Worm (Caenorhabditis elegans) whole organism, midembryonic: ENCODE data around the gene rpl-3.

Experiments
- T22C8.4 ChIP-seq: fragments of 200-800 bp; sonication (Bioruptor generic); IDR thresholded peaks from 2 replicates; pipeline ENCODE4 v1.3.6; 2022; ENCODE audit warnings: missing genetic modification characterization, missing compliant biosample characterization
- cog-1 ChIP-seq: sonication (generic microtip); optimal IDR thresholded peaks from 2 replicates; lab custom pipeline; 2016; ENCODE audit warnings: missing genetic modification characterization, missing compliant biosample characterization
- flt-1 ChIP-seq: fragments of 200-800 bp; sonication (Bioruptor generic); IDR thresholded peaks from 2 replicates; pipeline ENCODE4 v1.3.6; 2022; ENCODE audit warnings: missing genetic modification characterization, missing compliant biosample characterization
- klf-2 ChIP-seq: fragments of 200-800 bp; sonication (Bioruptor generic); conservative IDR thresholded peaks from 2 replicates; pipeline ENCODE4 v1.3.6; 2022; ENCODE audit warnings: missing genetic modification reagents, missing genetic modification characterization, missing compliant biosample characterization
- med-1 ChIP-seq: sonication (generic microtip); optimal IDR thresholded peaks from 2 replicates; lab custom pipeline; 2017; ENCODE audit warnings: missing genetic modification characterization, mild to moderate bottlenecking, missing compliant biosample characterization, antibody characterized with exemption, missing genetic modification reagents; ENCODE audit not compliant: insufficient read depth
- ref-1 ChIP-seq: fragments of 200-800 bp; sonication (Bioruptor generic); conservative IDR thresholded peaks from 2 replicates; pipeline ENCODE4 v1.3.6; 2022; ENCODE audit warnings: missing genetic modification reagents, missing genetic modification characterization, missing compliant biosample characterization
- tab-1 ChIP-seq: fragments of 200-800 bp; sonication (Bioruptor generic); IDR thresholded peaks from 2 replicates; pipeline ENCODE4 v1.3.6; 2022; ENCODE audit warnings: missing genetic modification characterization, missing compliant biosample characterization
- ztf-23 ChIP-seq: fragments of 200-800 bp; sonication (Bioruptor generic); IDR thresholded peaks from 2 replicates; pipeline ENCODE4 v1.3.6; 2022; ENCODE audit warnings: missing genetic modification reagents, missing genetic modification characterization, missing compliant biosample characterization
- ztf-29 ChIP-seq: fragments of 200-800 bp; sonication (Bioruptor generic); IDR thresholded peaks from 2 replicates; pipeline ENCODE4 v1.3.6; 2022; ENCODE audit warnings: missing genetic modification reagents, missing genetic modification characterization, missing compliant biosample characterization

Gene rpl-3

ce11 chrIII:3878986-3879756 lies 11.5 kb downstream of the rpl-3 start:
- TF ChIP-seq cog-1 (tag; lab: Kevin White, UChicago): no peak
- no peak for TF ChIP-seq med-1 (GFP tag; lab: Kevin White, UChicago)
- TF ChIP-seq ref-1 (GFP tag; lab: Robert Waterston, UW): no peak
- TF ChIP-seq flt-1: no peak
- TF ChIP-seq T22C8.4: no peak
- no peak for TF ChIP-seq ztf-23 (GFP tag; lab: Robert Waterston, UW)
- TF ChIP-seq klf-2 (GFP tag; lab: Robert Waterston, UW): no peak

- TF ChIP-seq ref-1 (GFP tag; lab: Robert Waterston, UW) (no peak), cog-1 (tag; lab: Kevin White, UChicago) (no peak), tab-1 (no peak), ztf-23 (GFP tag; lab: Robert Waterston, UW) (no peak), T22C8.4 (no peak), ztf-29 (GFP tag; lab: Robert Waterston, UW) (no peak), flt-1 (no peak), med-1 (GFP tag; lab: Kevin White, UChicago) (no peak), klf-2 (GFP tag; lab: Robert Waterston, UW) (no peak)
Observed at ce11 chrIII:3883146-3883545, 15.5 kb downstream of the rpl-3 start.

ce11 chrIII:3887586-3887985 lies 19.9 kb downstream of the rpl-3 start:
- TF ChIP-seq cog-1 (tag; lab: Kevin White, UChicago) (no peak), T22C8.4 (no peak), ztf-29 (GFP tag; lab: Robert Waterston, UW) (no peak), klf-2 (GFP tag; lab: Robert Waterston, UW) (no peak), tab-1 (no peak), med-1 (GFP tag; lab: Kevin White, UChicago) (no peak), ref-1 (GFP tag; lab: Robert Waterston, UW) (no peak), ztf-23 (GFP tag; lab: Robert Waterston, UW) (no peak), flt-1 (no peak)

ce11 chrIII:3889896-3890295 lies 22.2 kb downstream of the rpl-3 start:
- TF ChIP-seq ztf-23 (GFP tag; lab: Robert Waterston, UW) (no peak), klf-2 (GFP tag; lab: Robert Waterston, UW) (no peak), ztf-29 (GFP tag; lab: Robert Waterston, UW) (no peak), flt-1 (no peak), med-1 (GFP tag; lab: Kevin White, UChicago) (no peak), tab-1 (no peak), ref-1 (GFP tag; lab: Robert Waterston, UW) (no peak), T22C8.4 (no peak), cog-1 (tag; lab: Kevin White, UChicago) (no peak)

ce11 chrIII:3893992-3894391 lies 26.3 kb downstream of the rpl-3 start:
- TF ChIP-seq T22C8.4 (no peak), med-1 (GFP tag; lab: Kevin White, UChicago) (no peak), tab-1 (no peak), flt-1 (no peak), cog-1 (tag; lab: Kevin White, UChicago) (no peak), ztf-29 (GFP tag; lab: Robert Waterston, UW) (no peak), ztf-23 (GFP tag; lab: Robert Waterston, UW) (no peak), klf-2 (GFP tag; lab: Robert Waterston, UW) (no peak)

ce11 chrIII:3897116-3897845 lies 29.6 kb downstream of the rpl-3 start:
- peak; percentile 85 for TF ChIP-seq flt-1
- TF ChIP-seq ref-1 (GFP tag; lab: Robert Waterston, UW): peak; percentile 40; the same call in 1 of the 2 replicates

- no peak for TF ChIP-seq cog-1 (tag; lab: Kevin White, UChicago)
- TF ChIP-seq med-1 (GFP tag; lab: Kevin White, UChicago): no peak
- TF ChIP-seq T22C8.4: no peak
- no peak for TF ChIP-seq klf-2 (GFP tag; lab: Robert Waterston, UW)
- no peak for TF ChIP-seq ztf-23 (GFP tag; lab: Robert Waterston, UW)
- TF ChIP-seq tab-1: no peak
- no peak for TF ChIP-seq flt-1
- TF ChIP-seq ztf-29 (GFP tag; lab: Robert Waterston, UW): no peak
Observed at ce11 chrIII:3898354-3898753, 30.7 kb downstream of the rpl-3 start.

ce11 chrIII:3898850-3899249 lies 31.2 kb downstream of the rpl-3 start:
- TF ChIP-seq klf-2 (GFP tag; lab: Robert Waterston, UW) (no peak), ztf-29 (GFP tag; lab: Robert Waterston, UW) (no peak), ztf-23 (GFP tag; lab: Robert Waterston, UW) (no peak), T22C8.4 (no peak), flt-1 (no peak), med-1 (GFP tag; lab: Kevin White, UChicago) (no peak), cog-1 (tag; lab: Kevin White, UChicago) (no peak), tab-1 (no peak), ref-1 (GFP tag; lab: Robert Waterston, UW) (no peak)

- TF ChIP-seq klf-2 (GFP tag; lab: Robert Waterston, UW) (no peak), T22C8.4 (no peak), flt-1 (no peak), ztf-23 (GFP tag; lab: Robert Waterston, UW) (no peak)
Observed at ce11 chrIII:3901542-3901941, 33.9 kb downstream of the rpl-3 start, which contains the start of gene tir-1. Gene tir-1, minus strand, starts transcription at chrIII:3901642.
